Worm (Caenorhabditis elegans) whole organism, midembryonic: Measurements from ENCODE around the gene unc-86.
A peak's percentile ranks its signal among the peaks of the same experiment; 100 is the strongest.

ENCODE experiments used
- T22C8.4 ChIP-seq: fragments of 200-800 bp; sonication (Bioruptor generic); IDR thresholded peaks from 2 replicates; pipeline ENCODE4 v1.3.6; 2022; ENCODE audit warnings: missing genetic modification characterization, missing compliant biosample characterization
- cog-1 ChIP-seq: sonication (generic microtip); optimal IDR thresholded peaks from 2 replicates; lab custom pipeline; 2016; ENCODE audit warnings: missing genetic modification characterization, missing compliant biosample characterization
- flt-1 ChIP-seq: fragments of 200-800 bp; sonication (Bioruptor generic); IDR thresholded peaks from 2 replicates; pipeline ENCODE4 v1.3.6; 2022; ENCODE audit warnings: missing genetic modification characterization, missing compliant biosample characterization
- klf-2 ChIP-seq: fragments of 200-800 bp; sonication (Bioruptor generic); conservative IDR thresholded peaks from 2 replicates; pipeline ENCODE4 v1.3.6; 2022; ENCODE audit warnings: missing genetic modification reagents, missing genetic modification characterization, missing compliant biosample characterization
- med-1 ChIP-seq: sonication (generic microtip); optimal IDR thresholded peaks from 2 replicates; lab custom pipeline; 2017; ENCODE audit warnings: missing genetic modification characterization, mild to moderate bottlenecking, missing compliant biosample characterization, antibody characterized with exemption, missing genetic modification reagents; ENCODE audit not compliant: insufficient read depth
- ref-1 ChIP-seq: fragments of 200-800 bp; sonication (Bioruptor generic); conservative IDR thresholded peaks from 2 replicates; pipeline ENCODE4 v1.3.6; 2022; ENCODE audit warnings: missing genetic modification reagents, missing genetic modification characterization, missing compliant biosample characterization
- tab-1 ChIP-seq: fragments of 200-800 bp; sonication (Bioruptor generic); IDR thresholded peaks from 2 replicates; pipeline ENCODE4 v1.3.6; 2022; ENCODE audit warnings: missing genetic modification characterization, missing compliant biosample characterization
- ztf-23 ChIP-seq: fragments of 200-800 bp; sonication (Bioruptor generic); IDR thresholded peaks from 2 replicates; pipeline ENCODE4 v1.3.6; 2022; ENCODE audit warnings: missing genetic modification reagents, missing genetic modification characterization, missing compliant biosample characterization
- ztf-29 ChIP-seq: fragments of 200-800 bp; sonication (Bioruptor generic); IDR thresholded peaks from 2 replicates; pipeline ENCODE4 v1.3.6; 2022; ENCODE audit warnings: missing genetic modification reagents, missing genetic modification characterization, missing compliant biosample characterization

unc-86 gene

DNA sequence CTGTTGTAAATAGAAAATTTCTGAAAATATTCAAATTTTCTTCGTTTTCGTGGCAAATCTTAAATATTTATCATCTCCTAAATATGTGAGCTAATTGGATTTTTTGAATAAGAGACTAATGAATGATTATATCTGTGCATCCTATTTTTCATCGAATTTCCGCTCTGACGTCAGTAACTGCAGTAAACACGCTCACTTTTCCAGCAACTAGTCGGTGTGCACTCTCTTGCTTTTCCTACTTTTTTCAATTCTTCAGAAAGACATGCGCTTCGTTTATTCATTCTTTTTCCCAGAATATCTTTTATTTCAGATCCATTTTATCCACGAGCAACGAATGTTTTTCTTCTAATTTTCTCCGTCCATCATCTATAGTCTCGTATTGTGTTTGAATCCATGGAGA lies 13.3 kb upstream of the unc-86 start:
- no peak for TF ChIP-seq tab-1

DNA sequence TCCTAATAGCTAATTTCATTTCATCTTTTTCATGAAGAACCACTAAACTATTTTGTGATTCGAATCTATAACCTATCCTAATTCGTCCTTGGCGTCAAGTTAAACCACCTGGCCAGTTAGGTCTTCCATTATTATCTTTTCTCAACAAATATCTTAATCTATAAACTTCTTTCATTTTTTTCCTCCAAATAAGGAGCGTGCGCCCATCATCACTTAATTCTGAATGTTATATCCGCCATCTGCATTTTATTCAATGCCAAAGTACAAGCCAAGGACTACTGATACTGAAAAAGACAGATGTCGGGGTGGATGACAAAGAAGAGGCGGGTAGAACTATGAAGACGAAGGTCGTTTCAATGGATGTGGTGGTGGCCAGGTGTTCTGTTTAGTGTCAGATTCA lies 12.8 kb upstream of the unc-86 start:
- TF ChIP-seq ztf-23 (no peak), ref-1 (no peak), cog-1 (no peak), klf-2 (GFP tag; lab: Robert Waterston, UW) (no peak), flt-1 (GFP tag; lab: Robert Waterston, UW) (no peak), med-1 (GFP tag; lab: Kevin White, UChicago) (no peak), ztf-29 (GFP tag; lab: Robert Waterston, UW) (no peak), tab-1 (no peak), T22C8.4 (GFP tag; lab: Robert Waterston, UW) (no peak)

DNA sequence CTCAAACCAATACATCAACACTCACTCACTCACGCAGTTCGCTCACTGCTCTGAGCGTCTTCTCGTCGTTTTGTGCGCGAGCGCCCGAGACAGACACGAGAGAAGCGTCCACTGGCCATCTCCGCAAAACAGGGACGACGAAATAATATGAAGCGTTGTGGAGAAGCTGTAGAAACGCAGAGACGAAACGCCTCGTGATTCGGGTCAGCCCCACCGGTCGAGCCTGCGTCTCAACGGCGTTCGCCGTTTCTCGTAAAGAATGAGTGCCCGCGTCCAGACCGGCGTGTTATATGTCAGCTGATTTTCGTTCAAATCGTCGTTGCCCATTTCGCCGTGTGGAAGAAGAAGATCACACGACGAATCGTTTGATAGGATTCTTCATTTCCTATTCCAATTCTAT lies 11.4 kb upstream of the unc-86 start, which contains the start of gene fbxl-1:
fbxl-1 (plus strand) TSS at position 320 of the 400 bp plus-strand sequence.
- TF ChIP-seq ztf-23 (no peak), flt-1 (GFP tag; lab: Robert Waterston, UW) (peak; percentile 63)

DNA sequence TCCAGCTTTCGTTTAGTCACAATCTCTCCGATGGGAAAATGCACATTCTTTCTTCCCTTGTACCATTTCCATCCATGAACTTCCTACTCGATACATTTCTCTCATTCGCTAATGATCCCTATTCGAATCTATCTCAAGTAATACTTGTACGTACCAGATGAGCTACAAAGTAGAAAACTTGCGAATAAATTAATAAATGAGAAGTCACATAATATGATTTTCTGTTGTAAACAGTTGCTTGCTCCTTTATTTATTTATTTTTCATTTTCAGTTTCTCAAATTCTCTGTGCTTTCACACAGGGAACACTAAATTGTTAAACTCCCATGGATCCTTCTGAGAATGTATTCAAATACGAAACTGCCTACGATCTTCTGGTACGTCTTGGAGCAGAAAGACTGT lies 10.0 kb upstream of the unc-86 start, which contains the start of gene rfs-1:
rfs-1 (plus strand) TSS at position 301 of the 400 bp plus-strand sequence.
- TF ChIP-seq med-1 (GFP tag; lab: Kevin White, UChicago): no peak
- TF ChIP-seq ref-1: no peak
- no peak for TF ChIP-seq flt-1 (GFP tag; lab: Robert Waterston, UW)
- TF ChIP-seq T22C8.4 (GFP tag; lab: Robert Waterston, UW): no peak

DNA sequence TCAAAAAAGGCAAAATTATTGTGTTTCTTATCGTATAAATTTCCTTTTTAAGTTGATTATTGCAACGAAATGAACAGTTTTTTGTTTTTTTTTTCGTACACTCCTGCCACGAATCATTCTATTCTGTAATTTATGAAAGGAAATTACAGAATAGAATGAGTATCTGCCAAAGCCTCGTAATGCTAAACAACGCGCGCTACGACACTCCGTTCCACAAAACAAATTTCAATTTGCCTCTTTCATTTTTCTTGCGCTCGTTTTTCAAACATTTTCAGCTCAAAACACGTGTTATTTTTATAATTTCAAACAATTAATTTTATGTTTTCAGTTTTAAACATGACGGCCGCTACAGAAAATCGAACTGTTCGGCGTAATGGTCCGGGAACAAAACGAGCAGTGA lies 8.6 kb upstream of the unc-86 start, which contains the start of gene mob-4:
mob-4 (plus strand) TSS at position 329 of the 400 bp plus-strand sequence.
- TF ChIP-seq med-1 (GFP tag; lab: Kevin White, UChicago): no peak
- TF ChIP-seq klf-2 (GFP tag; lab: Robert Waterston, UW): no peak
- TF ChIP-seq cog-1: no peak
- TF ChIP-seq T22C8.4 (GFP tag; lab: Robert Waterston, UW): no peak
- no peak for TF ChIP-seq tab-1
- TF ChIP-seq ztf-29 (GFP tag; lab: Robert Waterston, UW): no peak
- no peak for TF ChIP-seq ref-1
- TF ChIP-seq ztf-23: no peak

- no peak for TF ChIP-seq klf-2 (GFP tag; lab: Robert Waterston, UW)
- TF ChIP-seq T22C8.4 (GFP tag; lab: Robert Waterston, UW): no peak
- no peak for TF ChIP-seq ztf-23
- TF ChIP-seq ref-1: no peak
- no peak for TF ChIP-seq flt-1 (GFP tag; lab: Robert Waterston, UW)
- TF ChIP-seq tab-1: no peak
- no peak for TF ChIP-seq med-1 (GFP tag; lab: Kevin White, UChicago)
- no peak for TF ChIP-seq ztf-29 (GFP tag; lab: Robert Waterston, UW)
- no peak for TF ChIP-seq cog-1
These were observed 3.9 kb upstream of the unc-86 start for ce11 chrIII:8220081-8220480.

DNA sequence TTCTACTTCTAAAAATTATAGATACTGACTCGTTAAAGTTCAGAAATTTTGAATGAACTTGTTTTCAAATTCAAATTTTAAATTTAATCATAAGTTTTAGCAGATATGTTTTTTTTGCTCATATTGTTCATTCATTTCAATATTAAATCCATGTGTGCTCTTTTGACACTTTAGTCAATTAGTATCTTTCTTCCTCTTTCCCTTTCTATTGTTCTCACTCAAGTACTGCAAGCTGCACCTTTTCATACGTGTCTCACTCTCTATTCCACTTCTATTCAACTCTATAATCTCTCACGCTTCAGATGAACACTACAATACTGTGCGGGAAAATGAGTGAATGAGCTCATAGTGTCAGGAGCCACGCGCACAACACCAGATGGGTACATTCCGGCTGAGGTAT lies 1.8 kb upstream of the unc-86 start, which contains the start of gene C30A5.16:
C30A5.16 (plus strand) TSS at position 301 of the 400 bp plus-strand sequence.
- TF ChIP-seq ztf-29 (GFP tag; lab: Robert Waterston, UW) (no peak), flt-1 (GFP tag; lab: Robert Waterston, UW) (no peak), klf-2 (GFP tag; lab: Robert Waterston, UW) (no peak), med-1 (GFP tag; lab: Kevin White, UChicago) (no peak), T22C8.4 (GFP tag; lab: Robert Waterston, UW) (no peak), cog-1 (no peak), tab-1 (no peak), ref-1 (no peak), ztf-23 (no peak)

DNA sequence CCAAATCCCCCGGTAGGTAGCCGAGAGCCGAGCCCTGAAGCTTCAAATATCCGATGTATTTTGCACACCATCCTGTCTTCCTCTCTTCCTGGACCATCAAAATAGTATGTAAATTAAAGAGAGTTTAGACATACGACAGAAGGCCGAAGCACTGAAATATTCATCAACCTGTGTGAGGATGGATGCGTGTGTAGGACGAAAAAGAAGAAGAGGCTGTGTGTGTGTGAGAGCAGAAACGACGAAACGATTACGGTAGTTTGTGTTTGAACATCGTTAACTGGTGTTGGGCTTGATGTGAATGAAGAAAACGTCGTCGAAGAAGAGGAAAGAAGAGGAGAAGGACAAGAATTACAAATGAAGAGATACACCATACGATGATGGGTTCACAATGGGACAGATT lies 4.6 kb downstream of the unc-86 start:
- TF ChIP-seq ref-1 (no peak), klf-2 (GFP tag; lab: Robert Waterston, UW) (no peak), T22C8.4 (GFP tag; lab: Robert Waterston, UW) (no peak)

- TF ChIP-seq ref-1 (no peak), klf-2 (GFP tag; lab: Robert Waterston, UW) (no peak), tab-1 (no peak), ztf-23 (no peak), ztf-29 (GFP tag; lab: Robert Waterston, UW) (no peak), med-1 (GFP tag; lab: Kevin White, UChicago) (no peak)
These were observed 6.4 kb downstream of the unc-86 start, which contains the start of gene C30A5.10 for ce11 chrIII:8209775-8210174. C30A5.10 (minus strand) TSS chrIII:8209875.

DNA sequence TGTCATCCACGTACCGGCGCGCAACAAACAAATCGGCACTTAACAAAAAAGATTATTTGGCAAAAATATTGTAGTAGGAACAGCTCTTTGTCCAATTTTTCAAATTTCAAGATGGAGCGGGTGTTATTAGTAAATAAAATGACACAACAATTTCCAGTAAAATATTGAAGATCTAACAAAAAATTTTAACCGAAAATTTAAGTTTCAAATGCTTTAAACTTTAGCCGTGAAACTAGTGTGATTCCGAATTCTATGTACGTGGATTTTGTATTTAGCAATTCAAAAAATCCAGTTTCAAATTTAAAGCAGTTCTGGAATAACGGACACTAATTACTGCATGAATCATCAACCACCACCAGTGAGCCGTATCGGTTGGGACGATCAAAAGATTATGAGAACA lies 13.4 kb downstream of the unc-86 start, which contains the start of gene snb-5:
snb-5 (plus strand) TSS at position 301 of the 400 bp plus-strand sequence.
- TF ChIP-seq T22C8.4 (GFP tag; lab: Robert Waterston, UW) (no peak), klf-2 (GFP tag; lab: Robert Waterston, UW) (no peak), flt-1 (GFP tag; lab: Robert Waterston, UW) (no peak), ztf-29 (GFP tag; lab: Robert Waterston, UW) (no peak), cog-1 (no peak), ref-1 (no peak), tab-1 (no peak)

- TF ChIP-seq med-1 (GFP tag; lab: Kevin White, UChicago) (no peak), ztf-29 (GFP tag; lab: Robert Waterston, UW) (no peak), T22C8.4 (GFP tag; lab: Robert Waterston, UW) (no peak)
These were observed 14.4 kb downstream of the unc-86 start for ce11 chrIII:8201760-8202159.
